Fruit fly (Drosophila melanogaster): ENCODE data around the gene Tom20.

DNA sequence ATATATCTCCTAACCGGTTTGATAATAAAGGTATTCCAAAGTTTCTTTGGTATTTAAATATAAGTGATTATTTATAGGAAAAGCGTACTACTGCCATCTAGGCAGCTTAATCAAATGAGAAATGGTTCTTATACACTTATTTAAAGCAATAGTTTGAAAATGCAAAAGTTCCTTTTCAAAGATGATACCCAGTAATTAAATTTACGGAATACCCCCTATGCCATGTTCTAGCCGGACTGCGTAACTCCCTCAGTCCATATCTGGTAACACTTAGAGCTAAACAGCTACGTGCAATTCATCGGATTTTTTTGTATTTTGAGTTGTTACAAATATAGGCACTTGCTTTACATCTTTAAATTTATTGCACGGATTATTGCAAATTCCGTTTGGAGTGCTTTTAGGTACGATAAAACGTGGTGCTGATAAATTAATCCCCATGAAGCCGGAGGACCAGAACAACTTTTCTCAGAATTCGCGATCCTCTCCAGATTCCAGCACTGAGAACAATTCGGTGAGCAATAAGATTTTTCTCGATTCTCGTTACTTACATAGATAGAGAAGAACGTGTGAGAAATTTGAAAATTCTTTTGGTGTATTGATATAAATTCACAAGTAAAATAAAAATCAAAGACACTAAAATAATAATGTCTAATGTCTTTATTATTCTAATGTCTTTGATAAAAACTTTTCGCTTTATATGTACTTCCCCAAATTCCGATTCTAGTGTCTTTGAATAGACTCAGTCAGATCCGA lies 2.2 kb downstream of the Tom20 start, which contains the start of gene CG7668:
- no peak for TF ChIP-seq CG6272 (GFP tag; IDR thresholded peaks at IDR 0.05)
- peak; percentile 87 for TF ChIP-seq CG11696 (GFP tag; IDR thresholded peaks at IDR 0.05)
- TF ChIP-seq CG4820 (GFP tag; optimal IDR thresholded peaks at IDR 0.05): peak; percentile 86
- TF ChIP-seq Nf-YB (GFP tag; optimal IDR thresholded peaks at IDR 0.05): peak; percentile 80
